Worm (Caenorhabditis elegans): ENCODE measurements around the gene set-17.

- TF ChIP-seq sea-1 (GFP tag; conservative IDR thresholded peaks at IDR 0.05), result no peak
- TF ChIP-seq flt-1 (GFP tag; IDR thresholded peaks at IDR 0.05), result no peak
- no peak for TF ChIP-seq ama-1 (optimal IDR thresholded peaks at IDR 0.05)
- no peak for TF ChIP-seq tbx-11 (GFP tag; IDR thresholded peaks at IDR 0.05)
- TF ChIP-seq B0310.2 (tag; optimal IDR thresholded peaks at IDR 0.05), result no peak
- TF ChIP-seq ets-7 (tag; optimal IDR thresholded peaks at IDR 0.05), result no peak
- no peak for TF ChIP-seq hmbx-1 (tag; optimal IDR thresholded peaks at IDR 0.05)
- TF ChIP-seq tbx-37 (GFP tag; conservative IDR thresholded peaks at IDR 0.05), result no peak
- TF ChIP-seq hmg-4 (GFP tag; optimal IDR thresholded peaks at IDR 0.05), result no peak
- no peak for TF ChIP-seq hnd-1 (tag; optimal IDR thresholded peaks at IDR 0.05)
- TF ChIP-seq tra-4 (tag; optimal IDR thresholded peaks at IDR 0.05), result no peak
Measured at ce11 chrII:8891042-8891441, 49.2 kb downstream of the set-17 start.

Data from whole organism, early embryonic.